Worm (Caenorhabditis elegans): ENCODE data around the gene frpr-3.

frpr-3 gene

ce11 chrV:7728003-7728678 lies 42.9 kb upstream of the frpr-3 start:
- TF ChIP-seq Y48G9A.11 (GFP tag; IDR thresholded peaks at IDR 0.05), result no peak
- TF ChIP-seq saeg-2 (GFP tag; IDR thresholded peaks at IDR 0.05), result 0 out of 2 replicates have a peak, but pooled peaks have one; percentile 52
- TF ChIP-seq sdz-12 (GFP tag; optimal IDR thresholded peaks at IDR 0.05), result no peak
- TF ChIP-seq dmd-9 (GFP tag; IDR thresholded peaks at IDR 0.05), result 0 out of 2 replicates have a peak, but pooled peaks have one; percentile 6
- no peak for TF ChIP-seq Y5F2A.4 (GFP tag; optimal IDR thresholded peaks at IDR 0.05)
- TF ChIP-seq lin-29 (GFP tag; IDR thresholded peaks at IDR 0.05), result no peak
- peak; percentile 58; the same call in 1 of the 2 replicates for TF ChIP-seq madf-9 (GFP tag; conservative IDR thresholded peaks at IDR 0.05)
- TF ChIP-seq dmd-6 (GFP tag; IDR thresholded peaks at IDR 0.05), result peak; percentile 82
- peak; percentile 1 for TF ChIP-seq mxl-3 (GFP tag; optimal IDR thresholded peaks at IDR 0.05)
- TF ChIP-seq nhr-25 (tag; optimal IDR thresholded peaks at IDR 0.05; ENCODE audit: borderline replicate concordance, insufficient read depth), result no peak
- TF ChIP-seq tag-97 (GFP tag; IDR thresholded peaks at IDR 0.05), result no peak
- TF ChIP-seq tra-1 (GFP tag; IDR thresholded peaks at IDR 0.05), result peak; percentile 63
- TF ChIP-seq nhr-77 (tag; optimal IDR thresholded peaks at IDR 0.05), result peak; percentile 36
- no peak for TF ChIP-seq ceh-82 (tag; optimal IDR thresholded peaks at IDR 0.05)
- no peak for TF ChIP-seq nhr-237 (tag; optimal IDR thresholded peaks at IDR 0.05)
- TF ChIP-seq zfp-2 (tag; optimal IDR thresholded peaks at IDR 0.05), result peak; percentile 26
- TF ChIP-seq daf-16 (GFP tag; optimal IDR thresholded peaks at IDR 0.05), result peak in 1 of 2 experiments; percentile 78
- no peak for TF ChIP-seq daf-16 (tag; optimal IDR thresholded peaks at IDR 0.05)
- TF ChIP-seq egl-43 (GFP tag; IDR thresholded peaks at IDR 0.05), result peak; percentile 89
- TF ChIP-seq lsy-2 (tag; optimal IDR thresholded peaks at IDR 0.05), result peak; percentile 77
- no peak for TF ChIP-seq Y75B8A.6 (GFP tag; IDR thresholded peaks at IDR 0.05)
- no peak for TF ChIP-seq T20F7.1 (GFP tag; optimal IDR thresholded peaks at IDR 0.05)
- TF ChIP-seq nhr-76 (tag; optimal IDR thresholded peaks at IDR 0.05), result no peak
- no peak for TF ChIP-seq R02D3.7 (tag; optimal IDR thresholded peaks at IDR 0.05)
- TF ChIP-seq zip-2 (tag; optimal IDR thresholded peaks at IDR 0.05), result no peak
- TF ChIP-seq F10B5.3 (tag; optimal IDR thresholded peaks at IDR 0.05), result no peak
- TF ChIP-seq lin-13 (GFP tag; optimal IDR thresholded peaks at IDR 0.05), result peak; percentile 22
- no peak for TF ChIP-seq php-3 (GFP tag; IDR thresholded peaks at IDR 0.05)
- TF ChIP-seq F49E8.2 (tag; optimal IDR thresholded peaks at IDR 0.05; ENCODE audit: borderline replicate concordance), result no peak
- no peak for TF ChIP-seq jun-1 (tag; optimal IDR thresholded peaks at IDR 0.05)
- no peak for TF ChIP-seq unc-130 (GFP tag; optimal IDR thresholded peaks at IDR 0.05)
- no peak for TF ChIP-seq F26F4.8 (GFP tag; conservative IDR thresholded peaks at IDR 0.05)
- no peak for TF ChIP-seq pqm-1 (tag; optimal IDR thresholded peaks at IDR 0.05)
- TF ChIP-seq lin-15B (tag; optimal IDR thresholded peaks at IDR 0.05), result no peak
- no peak for TF ChIP-seq F44E2.7 (GFP tag; IDR thresholded peaks at IDR 0.05)
- peak; percentile 96 for TF ChIP-seq ctbp-1 (GFP tag; IDR thresholded peaks at IDR 0.05)
- TF ChIP-seq unc-39 (tag; optimal IDR thresholded peaks at IDR 0.05), result no peak
- 0 out of 2 replicates have a peak, but pooled peaks have one; percentile 4 for TF ChIP-seq D1046.2 (GFP tag; IDR thresholded peaks at IDR 0.05)
- TF ChIP-seq ZK337.2 (GFP tag; IDR thresholded peaks at IDR 0.05), result no peak
- TF ChIP-seq unc-62 (GFP tag; optimal IDR thresholded peaks at IDR 0.05 in 1 of 2), result peak in 1 of 2 experiments; percentile 94
- no peak for TF ChIP-seq unc-62 (tag; optimal IDR thresholded peaks at IDR 0.05)
- TF ChIP-seq ceh-28 (tag; optimal IDR thresholded peaks at IDR 0.05), result peak; percentile 58
- peak; percentile 44 for TF ChIP-seq spr-1 (tag; optimal IDR thresholded peaks at IDR 0.05)
- no peak for TF ChIP-seq lim-7 (GFP tag; IDR thresholded peaks at IDR 0.05)
- peak; percentile 99 for TF ChIP-seq aha-1 (tag)
- TF ChIP-seq dmd-8 (GFP tag; IDR thresholded peaks at IDR 0.05), result no peak
- peak; percentile 9 to 56 for TF ChIP-seq mdl-1 (tag; optimal IDR thresholded peaks at IDR 0.05)
- TF ChIP-seq nhr-10 (tag; optimal IDR thresholded peaks at IDR 0.05), result no peak
- TF ChIP-seq T26A8.4 (GFP tag; IDR thresholded peaks at IDR 0.05), result peak; percentile 68
- TF ChIP-seq nhr-111 (GFP tag; optimal IDR thresholded peaks at IDR 0.05), result no peak
- TF ChIP-seq daf-8 (GFP tag; IDR thresholded peaks at IDR 0.05), result no peak

Measured in whole organism, L4 larva.